Worm (Caenorhabditis elegans) whole organism, mixed stage, embryonic: ENCODE results near the gene ceh-27.

Experiments
- M03D4.4 ChIP-seq: sonication (generic microtip); optimal IDR thresholded peaks from 2 replicates; lab custom pipeline; 2017; ENCODE audit warnings: mild to moderate bottlenecking, missing genetic modification characterization, missing compliant biosample characterization
- bed-3 ChIP-seq: fragments of 200-800 bp; sonication (Bioruptor generic); optimal IDR thresholded peaks from 3 replicates; lab custom pipeline; 2018; ENCODE audit warnings: mild to moderate bottlenecking, missing genetic modification characterization, moderate library complexity, missing compliant biosample characterization
- blmp-1 ChIP-seq: fragments of 150-350 bp; optimal IDR thresholded peaks from 2 replicates; lab custom pipeline; 2014; ENCODE audit warnings: missing biosample characterization, missing genetic modification characterization
- ceh-39 ChIP-seq: fragments of 150-350 bp; optimal IDR thresholded peaks from 2 replicates; lab custom pipeline; 2014; ENCODE audit warnings: missing biosample characterization, missing genetic modification characterization
- ceh-43 ChIP-seq: fragments of 200-800 bp; sonication (Bioruptor generic); optimal IDR thresholded peaks from 2 replicates; lab custom pipeline; 2018; ENCODE audit warnings: mild to moderate bottlenecking, missing genetic modification characterization, moderate library complexity, missing compliant biosample characterization
- ceh-83 ChIP-seq: fragments of 200-800 bp; sonication (Bioruptor generic); optimal IDR thresholded peaks from 2 replicates; lab custom pipeline; 2018; ENCODE audit warnings: mild to moderate bottlenecking, missing genetic modification characterization, missing compliant biosample characterization
- ces-1 ChIP-seq: fragments of 150-350 bp; optimal IDR thresholded peaks from 2 replicates; lab custom pipeline; 2014; ENCODE audit warnings: missing biosample characterization, missing genetic modification reagents, missing genetic modification characterization
- cnd-1 ChIP-seq: fragments of 200-800 bp; sonication (Bioruptor generic); optimal IDR thresholded peaks from 2 replicates; lab custom pipeline; 2018; ENCODE audit warnings: mild to moderate bottlenecking, missing genetic modification characterization, missing compliant biosample characterization
- drap-1 ChIP-seq: fragments of 200-800 bp; sonication (Bioruptor generic); optimal IDR thresholded peaks from 3 replicates; lab custom pipeline; 2018; ENCODE audit warnings: mild to moderate bottlenecking, missing genetic modification characterization, missing compliant biosample characterization
- elt-1 ChIP-seq: sonication (generic microtip); optimal IDR thresholded peaks from 2 replicates; lab custom pipeline; 2017; ENCODE audit warnings: missing genetic modification characterization, mild to moderate bottlenecking, missing compliant biosample characterization, antibody characterized with exemption, moderate library complexity, borderline replicate concordance; ENCODE audit not compliant: insufficient read depth
- elt-3 ChIP-seq: fragments of 150-350 bp; optimal IDR thresholded peaks from 2 replicates; lab custom pipeline; 2014; ENCODE audit warnings: missing biosample characterization, missing genetic modification characterization
- flh-1 ChIP-seq: fragments of 200-800 bp; sonication (Bioruptor generic); optimal IDR thresholded peaks from 2 replicates; lab custom pipeline; 2018; ENCODE audit warnings: mild to moderate bottlenecking, missing genetic modification characterization, moderate library complexity, missing compliant biosample characterization
- ham-2 ChIP-seq: fragments of 200-800 bp; sonication (Bioruptor generic); optimal IDR thresholded peaks from 2 replicates; lab custom pipeline; 2018; ENCODE audit warnings: mild to moderate bottlenecking, missing genetic modification characterization, missing compliant biosample characterization
- hlh-1 ChIP-seq: fragments of 150-350 bp; optimal IDR thresholded peaks from 2 replicates; lab custom pipeline; 2014; ENCODE audit warnings: missing biosample characterization, missing genetic modification reagents, missing genetic modification characterization
- lin-32 ChIP-seq: fragments of 200-800 bp; sonication (Bioruptor generic); optimal IDR thresholded peaks from 2 replicates; lab custom pipeline; 2018; ENCODE audit warnings: mild to moderate bottlenecking, missing genetic modification characterization, missing compliant biosample characterization
- lsy-2 ChIP-seq: fragments of 150-350 bp; optimal IDR thresholded peaks from 2 replicates; lab custom pipeline; 2014; ENCODE audit warnings: missing biosample characterization, missing genetic modification characterization
- mab-5 ChIP-seq: fragments of 150-350 bp; optimal IDR thresholded peaks from 2 replicates; lab custom pipeline; 2014; ENCODE audit warnings: missing biosample characterization, missing genetic modification characterization
- mep-1 ChIP-seq: fragments of 150-350 bp; optimal IDR thresholded peaks from 2 replicates; lab custom pipeline; 2017; ENCODE audit warnings: missing biosample characterization, missing genetic modification reagents, missing genetic modification characterization, inconsistent platforms
- mls-2 ChIP-seq: sonication (generic microtip); optimal IDR thresholded peaks from 2 replicates; lab custom pipeline; 2016; ENCODE audit warnings: mild to moderate bottlenecking, missing genetic modification characterization, moderate library complexity, missing compliant biosample characterization
- nhr-2 ChIP-seq: fragments of 150-350 bp; optimal IDR thresholded peaks from 2 replicates; lab custom pipeline; 2014; ENCODE audit warnings: missing biosample characterization, missing genetic modification characterization
- nhr-237 ChIP-seq: fragments of 150-350 bp; optimal IDR thresholded peaks from 2 replicates; lab custom pipeline; 2014; ENCODE audit warnings: missing biosample characterization, missing genetic modification characterization
- nhr-76 ChIP-seq: sonication (generic microtip); optimal IDR thresholded peaks from 2 replicates; lab custom pipeline; 2017; ENCODE audit warnings: missing biosample characterization, missing genetic modification characterization
- pha-4 ChIP-seq: fragments of 150-350 bp; optimal IDR thresholded peaks from 2 replicates; lab custom pipeline; 2018; ENCODE audit warnings: missing biosample characterization, missing genetic modification reagents, missing genetic modification characterization
- sem-2 ChIP-seq: fragments of 200-800 bp; sonication (Bioruptor generic); optimal IDR thresholded peaks from 2 replicates; lab custom pipeline; 2018; ENCODE audit warnings: mild to moderate bottlenecking, missing genetic modification characterization, missing compliant biosample characterization
- snpc-4 ChIP-seq: fragments of 150-350 bp; optimal IDR thresholded peaks from 2 replicates; lab custom pipeline; 2014; ENCODE audit warnings: missing biosample characterization, missing genetic modification characterization
- sptf-1 ChIP-seq: sonication (generic microtip); optimal IDR thresholded peaks from 2 replicates; lab custom pipeline; 2017; ENCODE audit warnings: mild to moderate bottlenecking, missing genetic modification characterization, moderate library complexity, missing compliant biosample characterization
- unc-120 ChIP-seq: sonication (generic microtip); optimal IDR thresholded peaks from 2 replicates; lab custom pipeline; 2017; ENCODE audit warnings: missing genetic modification characterization, missing compliant biosample characterization; ENCODE audit not compliant: poor library complexity, severe bottlenecking
- unc-62 ChIP-seq: fragments of 150-350 bp; optimal IDR thresholded peaks from 2 replicates; lab custom pipeline; 2014; ENCODE audit warnings: missing biosample characterization, missing genetic modification reagents, missing genetic modification characterization
- zip-8 ChIP-seq: fragments of 150-350 bp; optimal IDR thresholded peaks from 2 replicates; lab custom pipeline; 2014; ENCODE audit warnings: missing biosample characterization, missing genetic modification characterization
- ztf-11 ChIP-seq: fragments of 150-350 bp; optimal IDR thresholded peaks from 2 replicates; lab custom pipeline; 2014; ENCODE audit warnings: missing biosample characterization, missing genetic modification characterization

ceh-27 gene

ce11 chrV:11631128-11631527 is 33.8 kb downstream of the ceh-27 start:
- no peak for TF ChIP-seq nhr-237 (tag; lab: Kevin White, UChicago)
- TF ChIP-seq ceh-39: no peak
- no peak for TF ChIP-seq bed-3
- no peak for TF ChIP-seq hlh-1 (tag; lab: Kevin White, UChicago)
- TF ChIP-seq ces-1: peak; percentile 6

- TF ChIP-seq lsy-2 (tag; lab: Kevin White, UChicago) (no peak), nhr-2 (tag; lab: Kevin White, UChicago) (no peak)
Measured at ce11 chrV:11629222-11630026, 35.5 kb downstream of the ceh-27 start, which contains the start of gene F35B12.10. Gene F35B12.10 (minus strand): TSS chrV:11629272.

- TF ChIP-seq mls-2 (tag; lab: Kevin White, UChicago) (no peak), sem-2 (GFP tag; lab: Kevin White, UChicago) (no peak), hlh-1 (tag; lab: Kevin White, UChicago) (no peak), flh-1 (GFP tag; lab: Kevin White, UChicago) (no peak), unc-62 (GFP tag; lab: Kevin White, UChicago) (no peak), snpc-4 (tag; lab: Kevin White, UChicago) (no peak), sptf-1 (no peak), pha-4 (tag; lab: Kevin White, UChicago) (no peak), mep-1 (no peak), ces-1 (no peak), nhr-237 (tag; lab: Kevin White, UChicago) (no peak), mab-5 (no peak), cnd-1 (tag; lab: Kevin White, UChicago) (no peak), blmp-1 (tag; lab: Kevin White, UChicago) (no peak), ceh-83 (GFP tag; lab: Kevin White, UChicago) (no peak), unc-120 (tag; lab: Kevin White, UChicago) (no peak), ceh-39 (no peak), zip-8 (tag; lab: Kevin White, UChicago) (no peak), lsy-2 (tag; lab: Kevin White, UChicago) (no peak), ham-2 (no peak)
Measured at ce11 chrV:11627837-11628236, 37.1 kb downstream of the ceh-27 start.

- TF ChIP-seq pha-4 (tag; lab: Kevin White, UChicago) (no peak), mep-1 (no peak), ces-1 (peak; percentile 4)
Measured at ce11 chrV:11624954-11625353, 39.9 kb downstream of the ceh-27 start.

- TF ChIP-seq ces-1: no peak
- TF ChIP-seq ztf-11 (tag; lab: Kevin White, UChicago): no peak
- no peak for TF ChIP-seq hlh-1 (tag; lab: Kevin White, UChicago)
- no peak for TF ChIP-seq elt-1 (tag; lab: Kevin White, UChicago)
- TF ChIP-seq unc-120 (tag; lab: Kevin White, UChicago): no peak
- TF ChIP-seq sem-2 (GFP tag; lab: Kevin White, UChicago): no peak
- no peak for TF ChIP-seq M03D4.4
- TF ChIP-seq ceh-83 (GFP tag; lab: Kevin White, UChicago): no peak
- no peak for TF ChIP-seq ceh-39
- no peak for TF ChIP-seq nhr-76
- TF ChIP-seq cnd-1 (tag; lab: Kevin White, UChicago): no peak
- TF ChIP-seq unc-62 (GFP tag; lab: Kevin White, UChicago): no peak
- no peak for TF ChIP-seq ceh-43 (GFP tag; lab: Kevin White, UChicago)
- no peak for TF ChIP-seq lsy-2 (tag; lab: Kevin White, UChicago)
- no peak for TF ChIP-seq drap-1 (GFP tag; lab: Kevin White, UChicago)
- TF ChIP-seq, all 35 proteins: peak for 0
Measured at ce11 chrV:11621276-11621675, 43.6 kb downstream of the ceh-27 start.

ce11 chrV:11620081-11620480 is 44.8 kb downstream of the ceh-27 start:
- no peak for TF ChIP-seq drap-1 (GFP tag; lab: Kevin White, UChicago)
- no peak for TF ChIP-seq lsy-2 (tag; lab: Kevin White, UChicago)
- TF ChIP-seq lin-32 (GFP tag; lab: Kevin White, UChicago): no peak
- TF ChIP-seq ztf-11 (tag; lab: Kevin White, UChicago): no peak
- TF ChIP-seq elt-1 (tag; lab: Kevin White, UChicago): no peak
- no peak for TF ChIP-seq blmp-1 (tag; lab: Kevin White, UChicago)
- no peak for TF ChIP-seq ceh-83 (GFP tag; lab: Kevin White, UChicago)
- no peak for TF ChIP-seq mab-5
- no peak for TF ChIP-seq pha-4 (tag; lab: Kevin White, UChicago)
- TF ChIP-seq ceh-39: no peak
- TF ChIP-seq elt-3: no peak
- no peak for TF ChIP-seq bed-3
- no peak for TF ChIP-seq cnd-1 (tag; lab: Kevin White, UChicago)
- TF ChIP-seq nhr-2 (tag; lab: Kevin White, UChicago): no peak
- TF ChIP-seq, all 35 proteins: peak for 0
